Fruit fly (Drosophila melanogaster) S2 (cell line): ENCODE data around the gene aus.

ENCODE experiments used
- CG8478 ChIP-seq: fragments of >200 bp; optimal IDR thresholded peaks from 2 replicates; lab custom pipeline; 2018
- CTCF ChIP-seq, 2 experiments: fragments of >200 bp; optimal IDR thresholded peaks; 2 replicates each; lab custom pipeline; 2018

dm6 chr3R:21276111-21276510 lies 73.3 kb downstream of the aus start, which contains the start of gene CG3301:
- no peak for TF ChIP-seq CTCF (optimal IDR thresholded peaks at IDR 0.05; lab: Kevin White, UChicago)
- TF ChIP-seq CG8478 (lab: Kevin White, UChicago): no peak
